Fruit fly (Drosophila melanogaster): ENCODE data around the gene CG4709.

Gene CG4709

DNA sequence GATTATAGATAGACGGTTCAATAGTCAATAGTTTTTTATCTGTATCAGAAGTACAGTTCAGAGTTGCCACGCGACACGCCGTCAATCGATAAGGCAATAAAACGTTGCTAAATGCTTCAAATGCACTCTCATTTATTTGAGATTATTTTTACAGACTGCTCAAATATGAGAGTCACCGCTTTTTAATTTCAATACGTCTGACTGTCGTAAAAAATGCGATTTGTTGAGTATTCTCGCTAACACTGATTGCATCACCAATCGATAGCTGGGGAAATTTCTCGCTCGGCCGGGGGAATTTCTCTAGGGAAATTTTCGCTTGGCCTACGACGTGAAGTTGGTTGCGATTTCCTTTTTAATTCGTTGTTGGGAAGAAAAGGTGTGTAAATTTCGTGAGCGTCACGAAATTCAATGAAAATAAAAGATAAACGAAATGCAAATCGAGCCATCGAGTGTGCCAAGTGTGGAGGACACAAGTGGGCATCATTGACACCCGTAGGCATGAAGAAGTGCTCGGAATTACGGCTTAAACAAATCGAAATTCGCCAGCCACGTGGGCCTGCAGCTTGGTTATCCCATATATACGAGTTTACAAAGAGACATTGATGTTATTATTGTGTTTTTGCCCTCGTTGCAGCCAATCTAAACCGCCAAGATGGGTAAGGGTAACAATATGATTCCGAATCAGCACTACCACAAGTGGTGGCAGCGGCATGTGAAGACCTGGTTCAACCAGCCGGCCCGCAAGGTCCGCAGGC, 13.0 kb downstream of the CG4709 start, which contains the start of the genes Dref and RpL13:
TSS of gene Dref (minus strand) at position 247 of the 755 bp plus-strand sequence.
TSS of gene RpL13 (plus strand) at position 331 of the 755 bp plus-strand sequence.
- TF ChIP-seq CTCF (optimal IDR thresholded peaks at IDR 0.05) = no peak
- TF ChIP-seq CG8478 (optimal IDR thresholded peaks at IDR 0.05) = no peak

DNA sequence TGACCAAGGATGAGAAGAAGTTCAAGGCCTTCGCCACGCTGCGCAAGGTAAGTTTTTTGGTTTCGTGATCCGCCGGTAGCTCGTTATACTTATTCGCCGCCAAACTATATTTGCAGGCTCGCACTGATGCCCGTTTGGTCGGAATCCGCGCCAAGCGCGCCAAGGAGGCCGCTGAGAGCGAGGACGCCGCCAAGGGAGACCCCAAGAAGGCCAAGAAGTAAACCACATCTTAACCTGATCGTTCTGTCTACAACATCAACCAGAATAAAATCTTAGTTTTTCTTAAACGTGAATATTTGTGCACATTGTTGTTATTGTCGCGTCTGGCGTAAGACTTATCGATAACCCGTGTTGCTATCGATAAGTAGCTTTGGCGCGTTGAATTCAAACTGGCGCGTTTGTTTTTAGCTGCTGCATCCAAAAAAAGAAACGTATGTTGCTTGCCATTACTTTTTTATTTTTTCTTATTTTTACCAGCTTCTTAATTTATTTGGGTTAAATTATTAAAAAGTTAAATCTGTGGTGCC, 14.1 kb downstream of the CG4709 start:
- TF ChIP-seq CTCF (optimal IDR thresholded peaks at IDR 0.05) (no peak), CG8478 (optimal IDR thresholded peaks at IDR 0.05) (no peak)

DNA sequence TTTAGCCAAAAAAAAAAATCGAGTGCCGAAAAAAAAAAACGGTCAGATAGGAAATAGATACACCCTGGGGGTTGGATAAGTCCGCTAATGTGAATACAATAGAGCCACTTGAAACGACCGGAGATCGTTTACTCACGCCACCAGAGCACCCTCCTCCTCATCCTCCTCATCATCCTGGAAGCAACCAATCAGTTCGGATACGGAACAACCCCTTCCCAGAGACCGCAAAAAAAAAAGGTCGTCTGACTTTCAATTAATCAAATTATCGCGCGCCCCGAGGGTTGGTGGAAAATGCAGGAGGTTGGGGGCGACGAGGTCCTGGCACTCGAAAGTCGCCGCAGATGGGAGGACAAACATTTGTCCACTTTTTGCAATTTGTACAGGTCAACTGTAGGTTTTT, 18.5 kb downstream of the CG4709 start:
- no peak for TF ChIP-seq CTCF (optimal IDR thresholded peaks at IDR 0.05)
- no peak for TF ChIP-seq CG8478 (optimal IDR thresholded peaks at IDR 0.05)

DNA sequence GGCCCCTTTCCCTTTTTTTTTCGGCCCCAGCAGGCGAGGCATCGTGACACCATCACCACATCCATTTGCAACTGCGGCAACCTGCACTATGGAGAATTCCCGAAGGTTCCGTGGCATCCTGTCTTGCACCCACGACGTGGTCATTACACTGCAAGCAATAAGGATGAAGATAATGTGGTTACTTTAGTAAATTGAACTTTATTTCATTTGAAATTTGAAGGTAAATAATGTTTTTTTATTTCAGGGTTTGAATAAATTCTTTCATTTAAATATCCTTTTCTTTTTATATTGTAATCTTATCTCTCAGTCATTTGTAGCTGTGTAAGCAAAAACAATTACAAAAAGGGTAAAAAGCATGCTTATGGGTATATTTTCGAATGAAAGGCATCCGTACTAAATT, 27.7 kb downstream of the CG4709 start:
- TF ChIP-seq CTCF (optimal IDR thresholded peaks at IDR 0.05) (no peak), CG8478 (optimal IDR thresholded peaks at IDR 0.05) (no peak)

DNA sequence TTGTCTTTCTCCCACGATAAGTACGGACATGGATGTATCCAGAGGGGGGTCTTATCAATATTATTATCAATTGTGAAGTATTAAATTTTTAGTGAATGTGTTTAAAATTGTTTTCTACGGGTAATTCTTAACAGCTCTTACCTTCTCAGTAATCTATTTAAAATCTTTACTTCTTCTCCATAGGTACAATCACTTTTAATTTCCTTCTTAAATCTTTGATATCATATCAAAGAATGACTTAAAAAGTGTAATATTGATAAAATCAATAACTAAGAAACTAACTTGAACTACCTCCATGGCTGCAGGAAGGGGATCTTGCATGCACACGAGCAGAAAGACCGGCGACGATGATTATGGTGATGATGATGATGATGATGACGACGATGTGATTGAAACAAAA, 28.4 kb downstream of the CG4709 start:
- TF ChIP-seq CTCF (optimal IDR thresholded peaks at IDR 0.05) (no peak), CG8478 (optimal IDR thresholded peaks at IDR 0.05) (no peak)

DNA sequence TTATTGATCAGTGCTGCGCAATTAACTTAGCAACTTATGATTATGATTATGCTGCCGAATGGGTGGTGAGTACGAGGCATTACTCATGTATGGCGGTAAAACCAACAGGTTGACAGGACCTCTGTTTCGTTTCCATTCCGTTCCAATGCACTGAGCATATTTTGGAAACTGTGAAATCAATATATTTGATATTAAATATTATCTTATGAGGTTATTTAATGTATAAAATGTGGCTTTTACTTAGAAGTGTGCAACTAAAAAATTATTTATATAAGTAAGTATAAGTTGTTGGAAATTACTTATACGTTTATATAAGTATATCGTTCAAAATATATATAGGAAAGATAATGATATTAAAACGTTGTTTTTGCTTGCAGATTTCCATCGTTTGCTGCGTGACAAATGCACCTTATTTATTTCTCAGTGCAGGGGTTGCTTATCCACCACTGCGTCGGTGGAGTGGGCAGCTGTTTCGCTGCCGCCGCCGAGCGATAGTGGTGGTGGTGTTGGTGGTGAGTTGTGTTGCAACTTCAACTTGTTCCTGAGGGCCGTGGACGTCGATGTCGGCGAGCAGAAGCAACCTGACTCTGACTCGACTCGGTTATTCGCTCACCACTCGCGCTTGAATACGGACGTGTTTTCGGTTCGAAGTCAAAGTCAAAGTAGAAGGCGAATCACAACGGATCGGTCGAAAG, 30.1 kb downstream of the CG4709 start, which contains the start of gene bib:
TSS of gene bib (plus strand) at position 568 of the 695 bp plus-strand sequence.
- TF ChIP-seq CTCF (optimal IDR thresholded peaks at IDR 0.05) = no peak
- TF ChIP-seq CG8478 (optimal IDR thresholded peaks at IDR 0.05) = no peak

DNA sequence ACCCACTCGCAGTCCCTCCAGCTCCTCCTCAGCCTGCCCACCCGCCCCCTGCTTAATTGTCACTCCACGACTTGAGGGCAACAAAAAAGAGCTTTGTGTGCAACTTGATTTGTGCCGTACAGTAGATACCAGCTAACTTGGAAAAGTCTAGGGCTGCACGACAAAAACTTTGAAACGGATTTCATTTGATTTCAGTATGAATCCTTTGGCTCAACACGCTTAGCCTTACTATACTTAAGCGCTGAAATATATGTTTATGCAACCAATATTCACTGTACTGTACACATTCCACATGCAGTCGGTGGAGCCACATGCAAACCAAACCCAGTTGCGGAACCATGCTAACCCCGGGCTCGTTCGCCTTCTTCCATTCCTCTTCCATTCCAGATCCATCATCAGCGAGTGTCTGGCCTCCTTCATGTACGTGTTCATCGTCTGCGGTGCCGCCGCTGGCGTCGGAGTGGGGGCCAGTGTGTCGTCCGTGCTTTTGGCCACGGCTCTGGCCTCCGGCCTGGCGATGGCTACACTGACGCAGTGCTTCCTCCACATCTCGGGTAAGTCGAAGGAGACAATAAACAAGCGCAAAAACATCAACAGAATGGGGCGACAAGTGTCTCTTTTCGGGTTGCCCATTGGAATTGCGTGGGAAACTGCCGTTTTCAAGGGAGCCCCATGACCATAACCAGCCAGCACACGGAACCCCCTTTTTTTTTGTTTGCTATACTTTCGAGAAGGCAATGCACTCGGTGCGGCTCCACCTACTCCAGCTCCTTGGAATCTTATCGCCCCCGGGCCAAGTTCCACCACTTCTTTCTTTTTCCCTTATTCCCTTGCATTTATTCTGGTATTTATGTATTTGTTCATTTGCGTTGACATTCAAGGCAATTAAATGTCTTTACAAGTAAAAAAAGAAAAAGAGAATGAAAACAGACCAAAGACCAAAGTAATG, 32.6 kb downstream of the CG4709 start:
- no peak for TF ChIP-seq CTCF (optimal IDR thresholded peaks at IDR 0.05)
- TF ChIP-seq CG8478 (optimal IDR thresholded peaks at IDR 0.05) = no peak

DNA sequence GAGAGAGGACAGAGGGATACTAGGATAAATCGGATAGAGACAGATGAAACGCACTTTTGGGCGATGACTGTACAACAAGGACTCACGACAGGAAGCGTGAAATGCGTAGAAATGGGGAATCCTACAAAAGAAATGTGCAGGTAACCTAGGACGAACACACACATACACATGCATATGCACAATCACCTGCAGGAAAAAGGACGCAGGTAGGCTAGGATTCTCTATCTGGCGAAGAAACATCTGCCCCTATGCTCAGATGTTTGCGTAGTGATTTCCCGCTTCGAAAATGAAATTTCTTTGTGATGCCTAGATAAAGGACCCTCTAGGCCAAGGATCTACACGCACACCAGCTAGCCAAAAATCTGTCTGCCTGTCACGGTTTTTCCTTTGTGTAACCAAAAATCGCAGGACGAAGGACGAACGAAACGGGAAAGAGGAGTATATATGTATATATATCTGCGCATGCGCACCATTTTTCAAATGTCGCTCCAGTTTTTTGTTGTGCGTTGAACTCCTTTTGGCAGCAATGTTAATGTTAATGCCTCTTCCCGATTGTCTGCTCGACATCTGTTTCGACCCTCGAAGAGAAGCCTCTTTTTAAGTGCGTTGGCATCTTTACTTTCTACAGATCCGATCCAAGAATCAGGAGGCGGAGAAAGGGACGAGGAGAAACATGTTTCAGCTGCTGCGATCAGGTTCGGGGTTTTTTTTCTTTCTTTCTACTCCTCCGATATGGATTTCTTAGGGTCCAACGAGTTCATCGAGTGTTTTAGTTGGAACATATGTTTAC, 34.3 kb downstream of the CG4709 start:
- TF ChIP-seq CTCF (optimal IDR thresholded peaks at IDR 0.05) (no peak), CG8478 (optimal IDR thresholded peaks at IDR 0.05) (no peak)

DNA sequence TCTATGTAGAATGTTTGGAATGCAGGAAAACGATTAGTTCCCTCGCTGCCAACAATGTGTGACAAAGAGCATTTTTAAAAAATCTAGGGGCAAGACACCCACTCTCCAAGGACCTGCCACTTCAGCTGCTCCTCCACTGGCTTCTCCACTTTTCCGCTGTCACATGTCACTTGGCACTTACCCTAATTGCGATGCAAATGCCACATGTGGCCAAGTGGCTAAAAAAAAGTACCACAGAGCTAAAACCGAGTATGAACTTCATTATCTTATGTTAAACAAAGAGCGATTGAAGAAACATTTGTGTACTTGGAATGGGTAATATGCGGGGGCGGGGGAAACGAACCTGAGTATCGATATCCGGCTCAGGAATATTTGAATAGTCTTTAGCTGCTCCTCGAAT, 35.1 kb downstream of the CG4709 start:
- TF ChIP-seq CTCF (optimal IDR thresholded peaks at IDR 0.05) = no peak
- no peak for TF ChIP-seq CG8478 (optimal IDR thresholded peaks at IDR 0.05)

DNA sequence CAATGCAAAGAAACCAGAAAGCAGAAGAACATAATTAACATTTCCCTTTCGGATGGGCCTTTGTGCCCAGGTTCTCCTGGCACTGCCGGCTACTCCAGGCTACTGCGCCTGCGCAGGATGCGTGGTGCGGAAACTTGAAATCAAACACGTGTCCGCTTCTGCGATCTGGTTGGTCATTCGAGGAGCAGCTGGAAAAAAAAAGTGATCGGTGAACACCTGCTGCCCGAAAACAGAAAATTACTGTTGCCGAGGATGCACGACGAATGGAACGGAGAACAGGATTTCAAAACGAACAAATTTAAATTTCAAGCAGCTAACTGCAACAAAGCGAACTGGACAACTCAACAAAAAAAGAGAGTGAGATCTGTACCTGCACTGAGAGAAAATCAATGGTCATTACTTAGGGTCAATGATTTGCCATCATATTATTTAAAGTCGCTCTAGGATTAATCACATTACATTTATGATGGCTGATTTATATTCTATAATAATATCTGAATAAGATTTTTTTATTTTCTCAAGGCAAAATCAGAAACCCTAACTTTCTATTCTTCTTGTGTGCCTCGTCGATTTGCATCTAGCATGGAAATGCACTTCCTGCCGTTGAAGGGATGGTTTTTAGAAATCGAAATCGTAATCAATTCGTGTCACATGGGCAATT, 35.9 kb downstream of the CG4709 start:
- TF ChIP-seq CG8478 (optimal IDR thresholded peaks at IDR 0.05) (no peak), CTCF (optimal IDR thresholded peaks at IDR 0.05) (no peak)

DNA sequence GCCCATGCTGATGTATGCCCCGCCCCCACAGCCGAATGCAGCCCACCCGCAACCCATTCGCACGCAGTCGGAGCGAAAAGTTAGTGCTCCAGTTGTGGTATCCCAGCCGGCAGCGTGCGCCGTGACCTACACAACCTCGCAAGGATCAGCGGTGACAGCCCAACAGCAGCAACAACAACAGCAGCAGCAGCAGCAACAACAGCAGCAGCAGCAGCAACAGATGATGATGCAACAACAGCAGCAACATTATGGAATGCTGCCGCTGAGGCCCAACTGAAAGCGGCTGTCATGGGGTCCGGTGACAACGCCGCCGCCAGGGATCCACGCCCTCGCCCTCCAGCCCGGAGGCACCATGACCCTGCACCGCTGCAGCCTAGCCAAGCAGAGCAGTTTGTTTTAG, 40.3 kb downstream of the CG4709 start:
- TF ChIP-seq CG8478 (optimal IDR thresholded peaks at IDR 0.05) (no peak), CTCF (optimal IDR thresholded peaks at IDR 0.05) (no peak)

DNA sequence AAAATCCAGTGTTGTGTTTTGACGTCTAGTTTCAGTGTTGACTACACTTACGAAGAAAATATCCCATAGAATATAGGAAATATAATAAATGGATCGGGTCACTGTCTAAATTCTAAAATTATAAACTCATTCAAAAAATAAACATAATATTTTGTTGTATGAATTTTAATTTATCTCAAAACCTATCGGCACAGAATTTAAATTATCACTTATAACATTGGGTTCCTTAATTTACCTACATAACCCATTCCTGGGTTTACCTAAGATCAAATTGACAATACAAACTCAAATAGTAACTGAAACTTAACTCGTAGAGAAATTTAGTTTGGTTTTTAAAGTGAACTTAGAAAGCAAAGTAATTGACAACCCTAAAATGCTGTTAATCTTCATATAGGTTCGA, 42.4 kb downstream of the CG4709 start:
- no peak for TF ChIP-seq CTCF (optimal IDR thresholded peaks at IDR 0.05)
- no peak for TF ChIP-seq CG8478 (optimal IDR thresholded peaks at IDR 0.05)

Measured in S2 (cell line).